Worm (Caenorhabditis elegans): ENCODE measurements around the gene rpl-34.

rpl-34 gene

DNA sequence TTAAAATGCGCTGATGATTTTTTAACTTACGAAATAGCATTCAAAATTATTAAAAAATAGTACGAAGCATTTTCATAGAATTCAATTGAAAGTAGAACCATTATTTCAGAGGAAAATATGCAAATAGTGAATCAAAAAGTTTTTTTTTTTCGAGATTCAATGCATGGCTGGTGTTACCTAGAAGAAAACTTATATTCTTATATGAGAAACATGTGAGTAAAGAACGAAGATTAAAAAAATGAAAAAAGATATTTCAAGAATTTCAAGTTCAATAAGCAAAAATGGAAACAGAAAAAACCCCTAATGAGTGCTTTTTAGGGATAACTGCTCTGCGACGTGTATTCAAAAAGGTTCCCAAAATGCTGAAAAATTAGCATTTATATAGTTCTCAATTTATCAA is 32.8 kb upstream of the rpl-34 start, which contains the start of gene sre-16:
Gene sre-16 (minus strand): TSS at position 101 of the 400 bp plus-strand sequence.
- TF ChIP-seq F23B12.7 (tag; optimal IDR thresholded peaks at IDR 0.05; ENCODE audit: insufficient read depth) (no peak), lag-1 (GFP tag; IDR thresholded peaks at IDR 0.05) (no peak), C06A6.2 (GFP tag; conservative IDR thresholded peaks at IDR 0.05) (no peak), snpc-3.4 (tag; optimal IDR thresholded peaks at IDR 0.05) (no peak), K11D2.4 (GFP tag; IDR thresholded peaks at IDR 0.05) (no peak), ceh-58 (GFP tag; IDR thresholded peaks at IDR 0.05) (no peak), zfh-2 (GFP tag; conservative IDR thresholded peaks at IDR 0.05) (no peak), egrh-3 (GFP tag; IDR thresholded peaks at IDR 0.05) (no peak), hrde-1 (tag; optimal IDR thresholded peaks at IDR 0.05; ENCODE audit: borderline replicate concordance) (no peak), ceh-91 (GFP tag; IDR thresholded peaks at IDR 0.05) (no peak), snpc-1.1 (tag; optimal IDR thresholded peaks at IDR 0.05; ENCODE audit: insufficient read depth) (no peak), snpc-1.3 (tag; optimal IDR thresholded peaks at IDR 0.05; ENCODE audit: insufficient read depth) (no peak), ekl-4 (GFP tag; IDR thresholded peaks at IDR 0.05) (no peak)

DNA sequence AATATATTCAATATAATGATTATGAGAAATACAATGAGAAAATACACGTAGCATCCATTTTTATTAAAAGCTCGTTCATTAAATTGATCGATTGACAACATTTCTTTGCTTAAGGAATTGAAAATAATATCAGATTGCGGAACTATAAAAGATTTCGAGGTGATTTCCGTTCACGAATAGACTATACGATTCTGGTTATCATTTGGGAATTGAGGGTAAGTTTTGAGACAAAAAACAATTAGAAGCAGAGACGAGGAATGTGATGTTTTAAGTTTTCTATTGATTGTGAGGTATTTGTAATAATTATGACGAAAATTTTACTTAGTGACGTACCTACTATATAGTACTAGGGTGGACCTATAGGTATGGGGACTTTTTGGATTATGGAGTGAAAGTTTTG is 29.9 kb upstream of the rpl-34 start, which contains the start of gene sre-19:
Gene sre-19 (minus strand): TSS at position 101 of the 400 bp plus-strand sequence.
- TF ChIP-seq bed-1 (GFP tag; IDR thresholded peaks at IDR 0.05) (no peak), Y53G8AR.9 (GFP tag; conservative IDR thresholded peaks at IDR 0.05) (no peak), akir-1 (GFP tag; optimal IDR thresholded peaks at IDR 0.05) (no peak), madf-8 (GFP tag; conservative IDR thresholded peaks at IDR 0.05) (no peak), F23B12.7 (tag; optimal IDR thresholded peaks at IDR 0.05; ENCODE audit: insufficient read depth) (no peak), C17E4.6 (GFP tag; IDR thresholded peaks at IDR 0.05) (no peak), sdz-38 (tag; optimal IDR thresholded peaks at IDR 0.05) (no peak), mxl-1 (tag; optimal IDR thresholded peaks at IDR 0.05) (no peak), snpc-1.3 (tag; optimal IDR thresholded peaks at IDR 0.05; ENCODE audit: insufficient read depth) (no peak), rec-8 (tag; optimal IDR thresholded peaks at IDR 0.05) (no peak), let-526 (GFP tag; IDR thresholded peaks at IDR 0.05) (no peak), ama-1 (optimal IDR thresholded peaks at IDR 0.05) (no peak), ama-1 (GFP tag; optimal IDR thresholded peaks at IDR 0.05) (no peak), hlh-26 (GFP tag; conservative IDR thresholded peaks at IDR 0.05) (no peak), fkh-3 (tag; optimal IDR thresholded peaks at IDR 0.05) (no peak), lag-1 (GFP tag; IDR thresholded peaks at IDR 0.05) (no peak), cebp-1 (GFP tag; IDR thresholded peaks at IDR 0.05) (no peak), cebp-1 (tag; optimal IDR thresholded peaks at IDR 0.05) (no peak), ztf-22 (GFP tag; optimal IDR thresholded peaks at IDR 0.05) (no peak), ztf-26 (tag; optimal IDR thresholded peaks at IDR 0.05) (no peak)

DNA sequence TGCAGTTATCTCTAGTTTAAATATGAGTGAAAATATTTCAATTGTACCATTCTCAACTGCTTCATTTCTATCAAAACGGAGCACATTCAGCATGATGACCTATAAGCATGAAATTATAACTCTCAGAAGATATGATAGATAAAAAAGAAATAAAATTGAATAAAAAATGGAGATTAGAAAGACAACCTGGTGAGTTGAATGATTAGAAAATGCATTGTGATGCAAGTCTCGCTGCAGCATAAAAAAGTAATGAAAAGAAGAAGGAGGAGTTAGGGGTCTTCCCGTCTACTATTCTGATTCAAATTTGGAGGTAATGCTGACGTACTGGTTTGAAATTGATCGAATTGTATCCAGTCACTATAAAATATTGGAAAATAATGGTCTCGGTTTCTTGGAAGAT is 24.1 kb upstream of the rpl-34 start, which contains the start of gene sre-15:
Gene sre-15 (minus strand): TSS at position 101 of the 400 bp plus-strand sequence.
- TF ChIP-seq him-1 (tag; optimal IDR thresholded peaks at IDR 0.05) = no peak
- no peak for TF ChIP-seq zfh-2 (GFP tag; conservative IDR thresholded peaks at IDR 0.05)
- no peak for TF ChIP-seq lag-1 (GFP tag; IDR thresholded peaks at IDR 0.05)
- TF ChIP-seq let-526 (GFP tag; IDR thresholded peaks at IDR 0.05) = no peak
- TF ChIP-seq dpl-1 (GFP tag; optimal IDR thresholded peaks at IDR 0.05) = no peak
- TF ChIP-seq sdz-38 (tag; optimal IDR thresholded peaks at IDR 0.05) = no peak
- TF ChIP-seq F57C9.4 (tag; optimal IDR thresholded peaks at IDR 0.05) = no peak
- no peak for TF ChIP-seq unc-130 (GFP tag; optimal IDR thresholded peaks at IDR 0.05)
- TF ChIP-seq attf-6 (GFP tag; IDR thresholded peaks at IDR 0.05) = no peak
- TF ChIP-seq sptf-2 (GFP tag; optimal IDR thresholded peaks at IDR 0.05) = no peak
- no peak for TF ChIP-seq ccch-3 (GFP tag; optimal IDR thresholded peaks at IDR 0.05)

All from whole organism, young adult.